Worm (Caenorhabditis elegans): Measurements from ENCODE around the gene F53A9.1.

DNA sequence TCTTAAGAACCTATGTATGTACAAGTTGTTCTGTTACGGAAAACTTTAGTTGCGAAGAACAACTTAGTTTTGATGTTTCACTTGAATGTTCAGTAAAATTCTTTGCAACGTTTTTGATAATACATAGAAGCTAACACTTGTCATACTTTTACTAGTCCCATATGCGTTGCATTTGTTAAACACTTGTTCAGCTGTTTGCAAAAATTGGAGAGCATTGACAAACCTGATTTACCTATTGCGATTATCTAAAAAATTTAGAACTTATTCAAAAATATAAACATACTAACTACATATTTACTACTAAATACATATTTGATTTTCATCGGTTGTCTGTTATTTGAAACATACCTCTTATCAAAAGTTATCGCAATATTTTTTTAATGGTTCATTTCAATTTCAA lies 6.8 kb downstream of the F53A9.1 start:
- no peak for TF ChIP-seq ref-1 (GFP tag; conservative IDR thresholded peaks at IDR 0.05)
- TF ChIP-seq ztf-29 (GFP tag; IDR thresholded peaks at IDR 0.05), result no peak
- TF ChIP-seq flt-1 (GFP tag; IDR thresholded peaks at IDR 0.05), result no peak
